Worm (Caenorhabditis elegans) whole organism, young adult: Measurements from ENCODE around the gene C38C3.3.

Experiments used
- C06A6.2 ChIP-seq: fragments of 200-800 bp; sonication (Bioruptor generic); conservative IDR thresholded peaks from 2 replicates; pipeline ENCODE4 v1.3.6; 2022; ENCODE audit warnings: missing genetic modification characterization, missing compliant biosample characterization
- F37B4.10 ChIP-seq: fragments of 200-800 bp; sonication (Bioruptor generic); IDR thresholded peaks from 2 replicates; pipeline ENCODE4 v1.3.6; 2022; ENCODE audit warnings: missing genetic modification characterization, missing compliant biosample characterization
- F55B11.4 ChIP-seq: sonication (generic microtip); optimal IDR thresholded peaks from 2 replicates; lab custom pipeline; 2016; ENCODE audit warnings: missing compliant biosample characterization, missing genetic modification characterization, borderline replicate concordance; ENCODE audit not compliant: insufficient read depth
- F57A8.1 ChIP-seq: fragments of 200-800 bp; sonication (Bioruptor generic); optimal IDR thresholded peaks from 2 replicates; lab custom pipeline; 2018; ENCODE audit warnings: mild to moderate bottlenecking, missing genetic modification characterization, moderate library complexity, missing compliant biosample characterization
- Y67H2A.10 ChIP-seq: fragments of 200-800 bp; sonication (Bioruptor generic); conservative IDR thresholded peaks from 2 replicates; pipeline ENCODE4 v1.3.6; 2022; ENCODE audit warnings: missing genetic modification reagents, missing genetic modification characterization, missing compliant biosample characterization
- ZK185.1 ChIP-seq: sonication (generic microtip); optimal IDR thresholded peaks from 2 replicates; lab custom pipeline; 2016; ENCODE audit warnings: mild to moderate bottlenecking, missing genetic modification characterization, missing compliant biosample characterization; ENCODE audit not compliant: poor library complexity, severe bottlenecking
- athp-1 ChIP-seq: sonication (generic microtip); optimal IDR thresholded peaks from 2 replicates; lab custom pipeline; 2017; ENCODE audit warnings: mild to moderate bottlenecking, missing genetic modification characterization, missing compliant biosample characterization
- attf-3 ChIP-seq: fragments of 200-800 bp; sonication (Bioruptor generic); conservative IDR thresholded peaks from 2 replicates; pipeline ENCODE4 v1.3.6; 2022; ENCODE audit warnings: missing genetic modification reagents, missing genetic modification characterization, missing compliant biosample characterization
- attf-5 ChIP-seq: fragments of 200-800 bp; sonication (Bioruptor generic); optimal IDR thresholded peaks from 2 replicates; lab custom pipeline; 2018; ENCODE audit warnings: mild to moderate bottlenecking, missing genetic modification characterization, missing compliant biosample characterization
- bed-1 ChIP-seq: fragments of 200-800 bp; sonication (Bioruptor generic); IDR thresholded peaks from 2 replicates; pipeline ENCODE4 v1.3.6; 2022; ENCODE audit warnings: missing genetic modification reagents, missing genetic modification characterization, missing compliant biosample characterization
- bed-2 ChIP-seq: fragments of 200-800 bp; sonication (Bioruptor generic); IDR thresholded peaks from 2 replicates; pipeline ENCODE4 v1.3.6; 2022; ENCODE audit warnings: missing genetic modification reagents, missing genetic modification characterization, missing compliant biosample characterization
- cebp-1 ChIP-seq, 2 experiments: fragments of 200-800 bp in 1 of 2; sonication (Bioruptor generic) in 1 of 2; sonication (generic microtip) in 1 of 2; IDR thresholded peaks in 1 of 2; optimal IDR thresholded peaks in 1 of 2; 2 replicates each; pipeline versions ENCODE4 v1.3.6 to Lab custom; 2017 to 2022; ENCODE audit warnings: missing compliant biosample characterization in 2 of 2, missing genetic modification characterization in 2 of 2, mild to moderate bottlenecking in 1 of 2, missing genetic modification reagents in 1 of 2, moderate library complexity in 1 of 2
- ceh-100 ChIP-seq: fragments of 200-800 bp; sonication (Bioruptor generic); IDR thresholded peaks from 2 replicates; pipeline ENCODE4 v1.3.6; 2022; ENCODE audit warnings: missing genetic modification reagents, missing genetic modification characterization, missing compliant biosample characterization
- die-1 ChIP-seq: sonication (generic microtip); optimal IDR thresholded peaks from 2 replicates; lab custom pipeline; 2016; ENCODE audit warnings: missing genotype, mild to moderate bottlenecking, missing genetic modification characterization, missing compliant biosample characterization
- dpl-1 ChIP-seq: fragments of 150-350 bp; optimal IDR thresholded peaks from 2 replicates; lab custom pipeline; 2014; ENCODE audit warnings: missing biosample characterization, missing genetic modification reagents, missing genetic modification characterization
- egrh-3 ChIP-seq: fragments of 200-800 bp; sonication (Bioruptor generic); IDR thresholded peaks from 2 replicates; pipeline ENCODE4 v1.3.6; 2022; ENCODE audit warnings: missing genetic modification reagents, missing genetic modification characterization, missing compliant biosample characterization
- fkh-3 ChIP-seq: sonication (generic microtip); optimal IDR thresholded peaks from 2 replicates; lab custom pipeline; 2016; ENCODE audit warnings: mild to moderate bottlenecking, missing genetic modification characterization, missing compliant biosample characterization
- hmg-1.2 ChIP-seq: fragments of 200-800 bp; sonication (Bioruptor generic); IDR thresholded peaks from 2 replicates; pipeline ENCODE4 v1.3.6; 2022; ENCODE audit warnings: missing genetic modification reagents, missing genetic modification characterization, missing compliant biosample characterization
- hrde-1 ChIP-seq: sonication (generic microtip); optimal IDR thresholded peaks from 2 replicates; lab custom pipeline; 2016; ENCODE audit warnings: missing genetic modification characterization, mild to moderate bottlenecking, missing compliant biosample characterization, moderate library complexity, missing genotype, missing genetic modification reagents, borderline replicate concordance
- let-526 ChIP-seq: fragments of 200-800 bp; sonication (Bioruptor generic); IDR thresholded peaks from 2 replicates; pipeline ENCODE4 v1.3.6; 2022; ENCODE audit warnings: missing genetic modification reagents, missing genetic modification characterization, missing compliant biosample characterization
- mel-28 ChIP-seq: sonication (generic microtip); optimal IDR thresholded peaks from 2 replicates; lab custom pipeline; 2016; ENCODE audit warnings: borderline replicate concordance, mild to moderate bottlenecking, missing genetic modification characterization, missing compliant biosample characterization
- nfyb-1 ChIP-seq: fragments of 200-800 bp; sonication (Bioruptor generic); IDR thresholded peaks from 2 replicates; pipeline ENCODE4 v1.3.6; 2022; ENCODE audit warnings: missing genetic modification reagents, missing genetic modification characterization, missing compliant biosample characterization
- nhr-80 ChIP-seq: sonication (generic microtip); optimal IDR thresholded peaks from 2 replicates; lab custom pipeline; 2016; ENCODE audit warnings: missing genetic modification characterization, missing compliant biosample characterization
- pbrm-1 ChIP-seq: fragments of 200-800 bp; sonication (Bioruptor generic); IDR thresholded peaks from 2 replicates; pipeline ENCODE4 v1.3.6; 2022; ENCODE audit warnings: missing genetic modification reagents, missing genetic modification characterization, missing compliant biosample characterization
- repo-1 ChIP-seq: sonication (generic microtip); optimal IDR thresholded peaks from 2 replicates; lab custom pipeline; 2017; ENCODE audit warnings: mild to moderate bottlenecking, missing genetic modification characterization, missing compliant biosample characterization
- rpc-1 ChIP-seq, 2 experiments: fragments of 150-350 bp in 1 of 2; sonication (generic microtip) in 1 of 2; optimal IDR thresholded peaks; 2 replicates each; lab custom pipeline; 2014 to 2018; ENCODE audit warnings: missing biosample characterization in 1 of 2, missing genetic modification characterization in 1 of 2, missing genetic modification reagents in 1 of 2, missing genotype in 1 of 2
- snpc-4 ChIP-seq, 5 experiments: fragments of 150-350 bp in 1 of 5; sonication (generic microtip) in 4 of 5; optimal IDR thresholded peaks; 2 replicates each; lab custom pipeline; 2014 to 2018; ENCODE audit warnings: missing genetic modification characterization in 5 of 5, missing biosample characterization in 3 of 5, antibody characterized with exemption in 2 of 5, mild to moderate bottlenecking in 2 of 5, missing compliant biosample characterization in 2 of 5, missing genotype in 2 of 5, moderate library complexity in 2 of 5, missing genetic modification reagents in 1 of 5
- sptf-2 ChIP-seq: fragments of 200-800 bp; sonication (Bioruptor generic); optimal IDR thresholded peaks from 2 replicates; lab custom pipeline; 2018; ENCODE audit warnings: mild to moderate bottlenecking, missing genetic modification characterization, missing compliant biosample characterization
- tlf-1 ChIP-seq: fragments of 200-800 bp; sonication (Bioruptor generic); optimal IDR thresholded peaks from 2 replicates; lab custom pipeline; 2018; ENCODE audit warnings: mild to moderate bottlenecking, missing genetic modification characterization, missing compliant biosample characterization
- unc-130 ChIP-seq: sonication (generic microtip); optimal IDR thresholded peaks from 2 replicates; lab custom pipeline; 2016; ENCODE audit warnings: missing genetic modification reagents, missing genetic modification characterization, missing compliant biosample characterization
- zfh-2 ChIP-seq: fragments of 200-800 bp; sonication (Bioruptor generic); conservative IDR thresholded peaks from 2 replicates; pipeline ENCODE4 v1.3.6; 2022; ENCODE audit warnings: missing genetic modification reagents, missing genetic modification characterization, missing compliant biosample characterization
- zim-3 ChIP-seq: sonication (generic microtip); optimal IDR thresholded peaks from 2 replicates; lab custom pipeline; 2017; ENCODE audit warnings: mild to moderate bottlenecking, missing genetic modification characterization, moderate library complexity, missing compliant biosample characterization
- ztf-18 ChIP-seq: sonication (generic microtip); optimal IDR thresholded peaks from 2 replicates; lab custom pipeline; 2016; ENCODE audit warnings: missing genotype, mild to moderate bottlenecking, missing genetic modification characterization, missing compliant biosample characterization
- ztf-22 ChIP-seq: fragments of 200-800 bp; sonication (Bioruptor generic); optimal IDR thresholded peaks from 2 replicates; lab custom pipeline; 2018; ENCODE audit warnings: mild to moderate bottlenecking, missing genetic modification characterization, moderate library complexity, missing compliant biosample characterization
- ztf-28 ChIP-seq: fragments of 200-800 bp; sonication (Bioruptor generic); IDR thresholded peaks from 2 replicates; pipeline ENCODE4 v1.3.6; 2022; ENCODE audit warnings: missing genetic modification reagents, missing genetic modification characterization, missing compliant biosample characterization
- ztf-3 ChIP-seq: fragments of 200-800 bp; sonication (Bioruptor generic); optimal IDR thresholded peaks from 2 replicates; lab custom pipeline; 2018; ENCODE audit warnings: mild to moderate bottlenecking, missing genetic modification characterization, missing compliant biosample characterization

The C38C3.3 gene

DNA sequence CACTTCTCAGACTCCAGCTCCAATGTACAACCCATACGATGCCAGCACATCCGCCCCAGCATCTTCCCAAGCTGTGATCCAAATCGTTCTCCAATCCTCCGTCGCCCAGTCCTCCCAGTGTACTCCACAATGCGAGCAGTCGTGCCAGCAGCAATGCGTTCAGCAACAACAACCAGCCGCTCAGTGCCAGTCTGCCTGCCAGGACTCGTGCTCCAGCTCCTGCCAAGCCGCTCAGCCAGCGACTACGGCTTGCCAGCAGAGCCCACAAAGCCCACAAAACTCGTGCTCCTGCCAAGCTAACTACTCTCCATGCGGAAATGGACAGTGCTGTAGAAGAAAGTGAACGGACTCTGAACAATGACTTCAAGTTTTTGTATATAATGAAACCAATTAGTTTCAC, 29.5 kb upstream of the C38C3.3 start:
- peak; percentile 81 for TF ChIP-seq zfh-2
- peak; percentile 39 for TF ChIP-seq fkh-3
- peak; percentile 81 for TF ChIP-seq egrh-3 (GFP tag; lab: Robert Waterston, UW)
- no peak for TF ChIP-seq rpc-1 (optimal IDR thresholded peaks at IDR 0.05; lab: Kevin White, UChicago)
- TF ChIP-seq rpc-1 (tag; optimal IDR thresholded peaks at IDR 0.05; lab: Kevin White, UChicago): no peak
- 0 out of 2 replicates have a peak, but pooled peaks have one; percentile 18 for TF ChIP-seq F37B4.10 (GFP tag; lab: Robert Waterston, UW)
- TF ChIP-seq, all 124 proteins: peak for 4

DNA sequence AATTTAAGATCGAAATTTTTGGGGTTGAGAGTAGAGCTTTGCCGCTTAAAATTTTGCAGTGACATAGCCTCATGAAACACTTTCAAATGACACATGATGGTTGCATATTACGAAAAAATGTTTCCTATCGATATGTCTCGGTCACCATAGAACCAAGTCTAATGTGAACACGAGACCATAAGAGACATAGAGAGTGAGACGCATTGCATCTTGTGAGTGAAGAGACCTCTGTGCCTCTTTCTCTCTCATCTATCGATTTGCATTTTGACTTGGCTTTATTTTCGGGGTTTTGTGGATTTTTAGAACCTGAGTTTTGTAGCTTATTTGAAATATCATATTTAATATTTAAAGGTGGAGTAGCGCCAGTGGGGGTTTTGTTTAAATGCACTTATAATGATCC, 28.5 kb upstream of the C38C3.3 start:
- no peak for TF ChIP-seq cebp-1 (GFP tag; IDR thresholded peaks at IDR 0.05; lab: Robert Waterston, UW)
- TF ChIP-seq cebp-1 (tag; optimal IDR thresholded peaks at IDR 0.05; lab: Kevin White, UChicago): peak; percentile 65
- no peak for TF ChIP-seq repo-1
- TF ChIP-seq hmg-1.2 (GFP tag; lab: Robert Waterston, UW): peak; percentile 34; the same call in 1 of the 2 replicates
- no peak for TF ChIP-seq bed-1 (GFP tag; lab: Robert Waterston, UW)
- no peak for TF ChIP-seq F57A8.1 (GFP tag; lab: Kevin White, UChicago)
- no peak for TF ChIP-seq athp-1
- peak; percentile 43 for TF ChIP-seq nhr-80
- TF ChIP-seq attf-5 (GFP tag; lab: Kevin White, UChicago): peak; percentile 58
- no peak for TF ChIP-seq hrde-1
- TF ChIP-seq ceh-100 (GFP tag; lab: Robert Waterston, UW): no peak
- no peak for TF ChIP-seq let-526 (GFP tag; lab: Robert Waterston, UW)
- TF ChIP-seq ztf-28: no peak
- TF ChIP-seq pbrm-1 (GFP tag; lab: Robert Waterston, UW): no peak
- TF ChIP-seq dpl-1 (GFP tag; lab: Kevin White, UChicago): no peak
- TF ChIP-seq C06A6.2 (GFP tag; lab: Robert Waterston, UW): no peak
- no peak for TF ChIP-seq mel-28 (tag; lab: Kevin White, UChicago)

DNA sequence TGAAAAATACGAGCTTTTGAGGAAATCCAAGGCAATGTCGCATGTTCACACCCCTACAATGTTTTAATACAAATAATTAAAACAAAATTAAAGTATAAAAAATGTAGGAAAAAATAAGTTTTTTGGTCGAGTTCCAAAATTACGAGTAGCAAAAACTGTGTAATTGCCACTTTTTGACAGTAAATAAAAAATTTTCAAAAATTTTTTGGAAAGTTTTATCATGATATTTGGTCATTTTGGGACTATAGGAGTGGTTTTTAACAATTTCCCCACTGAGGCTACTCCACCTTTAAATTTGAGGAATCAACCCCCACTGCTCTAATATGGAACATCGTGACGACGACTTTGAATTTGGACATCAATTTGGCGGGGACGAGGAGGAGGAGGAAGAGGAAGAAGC, 28.0 kb upstream of the C38C3.3 start, which contains the start of gene gid-8:
Gene gid-8 (plus strand): TSS at position 301 of the 400 bp plus-strand sequence.
- no peak for TF ChIP-seq ztf-18 (tag; lab: Kevin White, UChicago)
- TF ChIP-seq C06A6.2 (GFP tag; lab: Robert Waterston, UW): no peak
- no peak for TF ChIP-seq Y67H2A.10
- no peak for TF ChIP-seq tlf-1 (GFP tag; lab: Kevin White, UChicago)
- no peak for TF ChIP-seq hrde-1
- TF ChIP-seq snpc-4 (GFP tag; optimal IDR thresholded peaks at IDR 0.05; lab: Kevin White, UChicago): no peak
- TF ChIP-seq snpc-4 (tag; optimal IDR thresholded peaks at IDR 0.05; lab: Kevin White, UChicago): no peak
- TF ChIP-seq ztf-28: no peak
- TF ChIP-seq nfyb-1: no peak
- TF ChIP-seq zfh-2: no peak
- no peak for TF ChIP-seq ztf-22 (GFP tag; lab: Kevin White, UChicago)
- TF ChIP-seq sptf-2 (GFP tag; lab: Kevin White, UChicago): no peak
- TF ChIP-seq attf-3 (GFP tag; lab: Robert Waterston, UW): no peak
- no peak for TF ChIP-seq bed-2 (GFP tag; lab: Robert Waterston, UW)
- no peak for TF ChIP-seq ztf-3 (GFP tag; lab: Kevin White, UChicago)
- TF ChIP-seq zim-3 (tag; lab: Kevin White, UChicago): no peak
- TF ChIP-seq ZK185.1 (tag; lab: Kevin White, UChicago): no peak
- TF ChIP-seq F55B11.4 (tag; lab: Kevin White, UChicago): no peak
- TF ChIP-seq die-1 (tag; lab: Kevin White, UChicago): no peak
- no peak for TF ChIP-seq unc-130 (GFP tag; lab: Kevin White, UChicago)
- TF ChIP-seq, all 124 proteins: peak for 0
